Worm (Caenorhabditis elegans) whole organism, early embryonic: ENCODE measurements around the gene metl-2.
"Not testable (repeated sequence)": the region's sequence is repeated elsewhere in the genome, so short reads cannot be mapped to it uniquely, and the experiment has no call there.

Source experiments
- B0310.2 ChIP-seq: sonication (generic microtip); optimal IDR thresholded peaks from 2 replicates; lab custom pipeline; 2016; ENCODE audit warnings: mild to moderate bottlenecking, missing genetic modification characterization, missing compliant biosample characterization
- F13C5.2 ChIP-seq: sonication (generic microtip); optimal IDR thresholded peaks from 2 replicates; lab custom pipeline; 2017; ENCODE audit warnings: mild to moderate bottlenecking, missing genetic modification characterization, inconsistent platforms, missing compliant biosample characterization
- aly-1 ChIP-seq: sonication (generic microtip); optimal IDR thresholded peaks from 2 replicates; lab custom pipeline; 2016; ENCODE audit warnings: missing genetic modification characterization, missing compliant biosample characterization
- ama-1 ChIP-seq: fragments of 150-350 bp; optimal IDR thresholded peaks from 2 replicates; lab custom pipeline; 2014
- ceh-13 ChIP-seq: fragments of 200-800 bp; sonication (Bioruptor generic); optimal IDR thresholded peaks from 2 replicates; lab custom pipeline; 2018; ENCODE audit warnings: mild to moderate bottlenecking, missing genetic modification characterization, missing compliant biosample characterization
- ceh-36 ChIP-seq: sonication (generic microtip); optimal IDR thresholded peaks from 2 replicates; lab custom pipeline; 2016; ENCODE audit warnings: missing genetic modification characterization, inconsistent platforms, missing compliant biosample characterization
- ets-7 ChIP-seq: sonication (generic microtip); optimal IDR thresholded peaks from 2 replicates; lab custom pipeline; 2016; ENCODE audit warnings: missing genotype, missing genetic modification characterization, missing compliant biosample characterization
- flt-1 ChIP-seq: fragments of 200-800 bp; sonication (Bioruptor generic); IDR thresholded peaks from 2 replicates; pipeline ENCODE4 v1.3.6; 2022; ENCODE audit warnings: missing genetic modification characterization, missing compliant biosample characterization
- hmbx-1 ChIP-seq: sonication (generic microtip); optimal IDR thresholded peaks from 2 replicates; lab custom pipeline; 2016; ENCODE audit warnings: mild to moderate bottlenecking, missing genetic modification characterization, missing compliant biosample characterization
- hmg-4 ChIP-seq: fragments of 200-800 bp; sonication (Bioruptor generic); optimal IDR thresholded peaks from 2 replicates; lab custom pipeline; 2018; ENCODE audit warnings: mild to moderate bottlenecking, missing genetic modification characterization, missing compliant biosample characterization
- hnd-1 ChIP-seq: sonication (generic microtip); optimal IDR thresholded peaks from 2 replicates; lab custom pipeline; 2016; ENCODE audit warnings: missing genetic modification characterization, missing compliant biosample characterization
- pes-1 ChIP-seq: fragments of 200-800 bp; sonication (Bioruptor generic); IDR thresholded peaks from 2 replicates; pipeline ENCODE4 v1.3.6; 2022; ENCODE audit warnings: missing genetic modification reagents, missing genetic modification characterization, missing compliant biosample characterization
- scrt-1 ChIP-seq: fragments of 200-800 bp; sonication (Bioruptor generic); IDR thresholded peaks from 2 replicates; pipeline ENCODE4 v1.3.6; 2022; ENCODE audit warnings: missing genetic modification characterization, missing compliant biosample characterization
- sea-1 ChIP-seq: fragments of 200-800 bp; sonication (Bioruptor generic); conservative IDR thresholded peaks from 2 replicates; pipeline ENCODE4 v1.3.6; 2022; ENCODE audit warnings: missing genetic modification characterization, missing compliant biosample characterization
- tbx-11 ChIP-seq: fragments of 200-800 bp; sonication (Bioruptor generic); IDR thresholded peaks from 2 replicates; pipeline ENCODE4 v1.3.6; 2022; ENCODE audit warnings: missing genetic modification characterization, missing compliant biosample characterization
- tbx-37 ChIP-seq: fragments of 200-800 bp; sonication (Bioruptor generic); conservative IDR thresholded peaks from 2 replicates; pipeline ENCODE4 v1.3.6; 2022; ENCODE audit warnings: missing genetic modification reagents, missing genetic modification characterization, missing compliant biosample characterization
- tra-4 ChIP-seq: sonication (generic microtip); optimal IDR thresholded peaks from 2 replicates; lab custom pipeline; 2017; ENCODE audit warnings: missing genetic modification characterization, missing compliant biosample characterization

The metl-2 gene

ce11 chrII:14967084-14967483 is 2.6 kb upstream of the metl-2 start:
- no peak for TF ChIP-seq sea-1 (GFP tag; lab: Robert Waterston, UW)
- no peak for TF ChIP-seq ama-1
- no peak for TF ChIP-seq ceh-13 (GFP tag; lab: Kevin White, UChicago)
- TF ChIP-seq hmbx-1, result no peak
- TF ChIP-seq flt-1 (GFP tag; lab: Robert Waterston, UW), result no peak
- TF ChIP-seq ets-7 (tag; lab: Kevin White, UChicago), result no peak
- TF ChIP-seq hmg-4, result no peak
- TF ChIP-seq ceh-36 (tag; lab: Kevin White, UChicago), result no peak

- TF ChIP-seq scrt-1 (GFP tag; lab: Robert Waterston, UW) (no peak), ama-1 (no peak)
These were observed 1.4 kb upstream of the metl-2 start for ce11 chrII:14968275-14968674.

ce11 chrII:14983909-14984308 is 14.2 kb downstream of the metl-2 start, which contains the start of gene Y53F4B.5:
Gene Y53F4B.5 (minus strand): TSS chrII:14984009.
- no peak for TF ChIP-seq hmg-4
- no peak for TF ChIP-seq tbx-11 (GFP tag; lab: Robert Waterston, UW)
- no peak for TF ChIP-seq B0310.2
- no peak for TF ChIP-seq aly-1 (tag; lab: Kevin White, UChicago)
- no peak for TF ChIP-seq F13C5.2

- TF ChIP-seq tra-4 (tag; lab: Kevin White, UChicago); ceh-13 (GFP tag; lab: Kevin White, UChicago); ama-1: not testable (repeated sequence)
These were observed 18.5 kb downstream of the metl-2 start, which contains the start of gene Y53F4B.43 for ce11 chrII:14988171-14988570. Gene Y53F4B.43 (plus strand): TSS chrII:14988471.

ce11 chrII:14992598-14992997 is 22.9 kb downstream of the metl-2 start, which contains the start of gene Y53F4B.7:
Gene Y53F4B.7 (plus strand): TSS chrII:14992898.
- TF ChIP-seq tbx-11 (GFP tag; lab: Robert Waterston, UW); ceh-36 (tag; lab: Kevin White, UChicago); scrt-1 (GFP tag; lab: Robert Waterston, UW): not testable (repeated sequence)

- TF ChIP-seq tbx-11 (GFP tag; lab: Robert Waterston, UW) (no peak), pes-1 (GFP tag; lab: Robert Waterston, UW) (no peak), ceh-36 (tag; lab: Kevin White, UChicago) (no peak)
These were observed 33.7 kb downstream of the metl-2 start, which contains the start of gene Y53F4B.10 for ce11 chrII:15003410-15003809. Gene Y53F4B.10 (minus strand): TSS chrII:15003510.

ce11 chrII:15004538-15004937 is 34.8 kb downstream of the metl-2 start:
- TF ChIP-seq F13C5.2 (no peak), hnd-1 (tag; lab: Kevin White, UChicago) (no peak), B0310.2 (no peak), ceh-13 (GFP tag; lab: Kevin White, UChicago) (no peak), tbx-11 (GFP tag; lab: Robert Waterston, UW) (no peak), tra-4 (tag; lab: Kevin White, UChicago) (no peak), scrt-1 (GFP tag; lab: Robert Waterston, UW) (no peak), sea-1 (GFP tag; lab: Robert Waterston, UW) (no peak), pes-1 (GFP tag; lab: Robert Waterston, UW) (no peak), flt-1 (GFP tag; lab: Robert Waterston, UW) (no peak), ama-1 (no peak), hmbx-1 (no peak), hmg-4 (no peak), ceh-36 (tag; lab: Kevin White, UChicago) (no peak), ets-7 (tag; lab: Kevin White, UChicago) (no peak), tbx-37 (GFP tag; lab: Robert Waterston, UW) (no peak), aly-1 (tag; lab: Kevin White, UChicago) (no peak)

- no peak for TF ChIP-seq sea-1 (GFP tag; lab: Robert Waterston, UW)
- no peak for TF ChIP-seq hnd-1 (tag; lab: Kevin White, UChicago)
- TF ChIP-seq ceh-13 (GFP tag; lab: Kevin White, UChicago), result no peak
- no peak for TF ChIP-seq tbx-37 (GFP tag; lab: Robert Waterston, UW)
- no peak for TF ChIP-seq pes-1 (GFP tag; lab: Robert Waterston, UW)
- no peak for TF ChIP-seq tbx-11 (GFP tag; lab: Robert Waterston, UW)
- no peak for TF ChIP-seq B0310.2
- TF ChIP-seq flt-1 (GFP tag; lab: Robert Waterston, UW), result no peak
- TF ChIP-seq ama-1, result no peak
- TF ChIP-seq ets-7 (tag; lab: Kevin White, UChicago), result no peak
- TF ChIP-seq hmbx-1, result no peak
- TF ChIP-seq tra-4 (tag; lab: Kevin White, UChicago), result no peak
- no peak for TF ChIP-seq scrt-1 (GFP tag; lab: Robert Waterston, UW)
- TF ChIP-seq F13C5.2, result no peak
- no peak for TF ChIP-seq ceh-36 (tag; lab: Kevin White, UChicago)
- no peak for TF ChIP-seq aly-1 (tag; lab: Kevin White, UChicago)
These were observed 35.4 kb downstream of the metl-2 start for ce11 chrII:15005118-15005517.

ce11 chrII:15008481-15009057 is 38.9 kb downstream of the metl-2 start:
- 0 out of 2 replicates have a peak, but pooled peaks have one; percentile 23 for TF ChIP-seq pes-1 (GFP tag; lab: Robert Waterston, UW)
- TF ChIP-seq ceh-13 (GFP tag; lab: Kevin White, UChicago), result no peak
- TF ChIP-seq B0310.2, result no peak
- no peak for TF ChIP-seq hmbx-1
- TF ChIP-seq ceh-36 (tag; lab: Kevin White, UChicago), result no peak
- no peak for TF ChIP-seq hmg-4
- TF ChIP-seq scrt-1 (GFP tag; lab: Robert Waterston, UW), result no peak
